Worm (Caenorhabditis elegans) whole organism, L4 larva: ENCODE measurements around the gene otpl-1.

ENCODE experiments used
- Y48G9A.11 ChIP-seq: fragments of 200-800 bp; sonication (Bioruptor generic); IDR thresholded peaks from 2 replicates; pipeline ENCODE4 v1.3.6; 2022; ENCODE audit warnings: missing genetic modification reagents, missing genetic modification characterization, missing compliant biosample characterization
- aha-1 ChIP-seq: fragments of 150-350 bp; peaks from one replicate; lab custom pipeline; 2014; ENCODE audit warnings: missing biosample characterization, missing genetic modification characterization
- arid-1 ChIP-seq: fragments of 200-800 bp; sonication (Bioruptor generic); conservative IDR thresholded peaks from 2 replicates; pipeline ENCODE4 v1.3.6; 2022; ENCODE audit warnings: missing genetic modification reagents, missing genetic modification characterization, missing compliant biosample characterization
- ceh-28 ChIP-seq: fragments of 150-350 bp; optimal IDR thresholded peaks from 2 replicates; lab custom pipeline; 2014; ENCODE audit warnings: missing biosample characterization, missing genetic modification reagents, missing genetic modification characterization
- ceh-32 ChIP-seq: sonication (generic microtip); optimal IDR thresholded peaks from 2 replicates; lab custom pipeline; 2016; ENCODE audit warnings: mild to moderate bottlenecking, missing genetic modification characterization, missing compliant biosample characterization; ENCODE audit not compliant: poor library complexity
- ceh-62 ChIP-seq: sonication (generic microtip); optimal IDR thresholded peaks from 2 replicates; lab custom pipeline; 2017; ENCODE audit warnings: missing biosample characterization, missing genetic modification characterization
- ctbp-1 ChIP-seq: fragments of 200-800 bp; sonication (Bioruptor generic); IDR thresholded peaks from 2 replicates; pipeline ENCODE4 v1.3.6; 2022; ENCODE audit warnings: missing genetic modification reagents, missing genetic modification characterization, missing compliant biosample characterization
- daf-16 ChIP-seq, 3 experiments: sonication (generic microtip); optimal IDR thresholded peaks; 2 replicates each; lab custom pipeline; 2016 to 2017; ENCODE audit warnings: missing genetic modification characterization in 3 of 3, missing genetic modification reagents in 3 of 3, mild to moderate bottlenecking in 2 of 3, missing compliant biosample characterization in 2 of 3, missing biosample characterization in 1 of 3, moderate library complexity in 1 of 3
- daf-19 ChIP-seq: fragments of 200-800 bp; sonication (Bioruptor generic); conservative IDR thresholded peaks from 2 replicates; pipeline ENCODE4 v1.3.6; 2022; ENCODE audit warnings: missing genetic modification characterization, missing compliant biosample characterization
- dve-1 ChIP-seq: sonication (generic microtip); optimal IDR thresholded peaks from 2 replicates; lab custom pipeline; 2017; ENCODE audit warnings: antibody characterized with exemption, mild to moderate bottlenecking, missing genetic modification characterization, missing compliant biosample characterization; ENCODE audit not compliant: insufficient read depth
- fos-1 ChIP-seq: fragments of 150-350 bp; optimal IDR thresholded peaks from 2 replicates; lab custom pipeline; 2014; ENCODE audit warnings: missing biosample characterization, missing genetic modification characterization
- hmg-1.1 ChIP-seq: fragments of 200-800 bp; sonication (Bioruptor generic); IDR thresholded peaks from 2 replicates; pipeline ENCODE4 v1.3.6; 2022; ENCODE audit warnings: missing genetic modification reagents, missing genetic modification characterization, missing compliant biosample characterization
- lin-29 ChIP-seq: fragments of 200-800 bp; sonication (Bioruptor generic); IDR thresholded peaks from 2 replicates; pipeline ENCODE4 v1.3.6; 2022; ENCODE audit warnings: missing genetic modification reagents, missing genetic modification characterization, missing compliant biosample characterization
- lin-38 ChIP-seq: fragments of 200-800 bp; sonication (Bioruptor generic); IDR thresholded peaks from 2 replicates; pipeline ENCODE4 v1.3.6; 2022; ENCODE audit warnings: missing genetic modification reagents, missing genetic modification characterization, missing compliant biosample characterization
- mep-1 ChIP-seq: fragments of 150-350 bp; sonication (generic microtip); optimal IDR thresholded peaks from 3 replicates; lab custom pipeline; 2014; ENCODE audit warnings: missing biosample characterization, missing genetic modification characterization
- nhr-10 ChIP-seq: fragments of 150-350 bp; optimal IDR thresholded peaks from 2 replicates; lab custom pipeline; 2014; ENCODE audit warnings: missing biosample characterization, missing genetic modification characterization
- nhr-42 ChIP-seq: fragments of 200-800 bp; sonication (Bioruptor generic); IDR thresholded peaks from 2 replicates; pipeline ENCODE4 v1.3.6; 2022; ENCODE audit warnings: missing genetic modification characterization, missing compliant biosample characterization
- nhr-77 ChIP-seq: fragments of 150-350 bp; optimal IDR thresholded peaks from 2 replicates; lab custom pipeline; 2014; ENCODE audit warnings: missing biosample characterization, missing genetic modification characterization
- php-3 ChIP-seq: fragments of 200-800 bp; sonication (Bioruptor generic); IDR thresholded peaks from 2 replicates; pipeline ENCODE4 v1.3.6; 2022; ENCODE audit warnings: missing genetic modification reagents, missing genetic modification characterization, missing compliant biosample characterization
- saeg-2 ChIP-seq: fragments of 200-800 bp; sonication (Bioruptor generic); IDR thresholded peaks from 2 replicates; pipeline ENCODE4 v1.3.6; 2022; ENCODE audit warnings: missing genetic modification reagents, missing genetic modification characterization, missing compliant biosample characterization
- sdz-12 ChIP-seq: fragments of 200-800 bp; sonication (Bioruptor generic); optimal IDR thresholded peaks from 2 replicates; lab custom pipeline; 2018; ENCODE audit warnings: mild to moderate bottlenecking, missing genetic modification characterization, missing compliant biosample characterization
- set-16 ChIP-seq: fragments of 200-800 bp; sonication (Bioruptor generic); IDR thresholded peaks from 2 replicates; pipeline ENCODE4 v1.3.6; 2022; ENCODE audit warnings: missing genetic modification reagents, missing genetic modification characterization, missing compliant biosample characterization
- tag-97 ChIP-seq: fragments of 200-800 bp; sonication (Bioruptor generic); IDR thresholded peaks from 2 replicates; pipeline ENCODE4 v1.3.6; 2022; ENCODE audit warnings: missing genetic modification characterization, missing compliant biosample characterization
- tra-1 ChIP-seq: fragments of 200-800 bp; sonication (Bioruptor generic); IDR thresholded peaks from 2 replicates; pipeline ENCODE4 v1.3.6; 2022; ENCODE audit warnings: missing genetic modification reagents, missing genetic modification characterization, missing compliant biosample characterization
- unc-130 ChIP-seq: sonication (generic microtip); optimal IDR thresholded peaks from 2 replicates; lab custom pipeline; 2016; ENCODE audit warnings: missing genetic modification reagents, missing genetic modification characterization, missing compliant biosample characterization
- unc-62 ChIP-seq, 3 experiments: fragments of 150-350 bp in 1 of 3; sonication (generic microtip); optimal IDR thresholded peaks in 2 of 3; peaks in 1 of 3; 1 replicate in 1 of 3; 2 replicates in 2 of 3; lab custom pipeline; 2014 to 2017; ENCODE audit warnings: missing biosample characterization in 3 of 3, missing genetic modification characterization in 3 of 3, missing genetic modification reagents in 3 of 3, missing genotype in 1 of 3
- zfp-3 ChIP-seq: fragments of 200-800 bp; sonication (Bioruptor generic); conservative IDR thresholded peaks from 2 replicates; pipeline ENCODE4 v1.3.6; 2022; ENCODE audit warnings: missing genetic modification reagents, missing genetic modification characterization, missing compliant biosample characterization
- ztf-11 ChIP-seq: fragments of 150-350 bp; optimal IDR thresholded peaks from 2 replicates; lab custom pipeline; 2014; ENCODE audit warnings: missing biosample characterization, missing genetic modification characterization

The otpl-1 gene

DNA sequence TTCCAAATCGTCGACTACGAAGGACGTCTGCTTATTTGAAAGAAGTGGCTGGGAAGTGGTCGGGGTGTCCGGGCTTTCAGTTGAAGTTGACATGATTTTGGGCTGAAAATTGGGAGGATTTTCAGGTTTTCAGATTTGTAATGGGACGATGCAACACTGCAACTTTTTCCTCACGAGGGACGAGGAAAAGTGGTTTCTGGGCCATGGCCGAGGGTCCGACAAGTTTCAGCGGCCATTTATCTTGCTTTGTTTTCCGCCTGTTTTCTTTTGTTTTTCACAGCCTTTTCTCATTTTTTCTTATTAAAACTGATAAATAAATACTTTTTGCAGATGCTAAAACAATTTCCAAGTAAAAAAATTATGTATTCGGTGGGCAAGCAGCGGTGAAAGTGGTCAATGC, 14.0 kb downstream of the otpl-1 start, which contains the start of gene blos-7:
blos-7 (minus strand) TSS at position 101 of the 400 bp plus-strand sequence.
- TF ChIP-seq set-16 (GFP tag; lab: Robert Waterston, UW), result 0 out of 2 replicates have a peak, but pooled peaks have one; percentile 14
- 0 out of 2 replicates have a peak, but pooled peaks have one; percentile 26 for TF ChIP-seq tra-1 (GFP tag; lab: Robert Waterston, UW)
- TF ChIP-seq, all 104 proteins: peak for 2; not testable (repeated sequence) for 102

DNA sequence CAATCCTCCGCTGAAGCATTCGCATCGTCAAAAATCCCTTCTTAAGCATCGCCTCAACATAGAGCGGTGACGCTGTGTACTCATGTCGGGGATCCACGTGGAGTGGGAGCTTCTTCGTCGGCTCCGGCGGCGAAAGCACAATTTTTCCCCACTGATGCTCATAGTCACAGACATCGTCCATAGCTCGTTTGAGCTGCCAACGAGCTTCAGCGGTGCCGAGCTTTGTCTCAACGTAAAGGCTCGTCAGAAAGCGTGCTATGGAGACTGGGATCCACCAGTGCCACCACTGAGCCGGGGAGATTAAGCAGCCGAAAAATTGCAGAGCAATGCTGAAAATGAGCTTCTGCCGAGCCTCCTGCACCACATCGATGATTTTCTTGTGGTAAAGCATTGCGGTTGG, 22.0 kb downstream of the otpl-1 start:
- TF ChIP-seq saeg-2 (no peak), php-3 (0 out of 2 replicates have a peak, but pooled peaks have one; percentile 22), set-16 (GFP tag; lab: Robert Waterston, UW) (peak; percentile 57), mep-1 (tag; lab: Kevin White, UChicago) (no peak), ceh-62 (tag; lab: Kevin White, UChicago) (no peak), daf-16 (GFP tag; optimal IDR thresholded peaks at IDR 0.05; lab: Kevin White, UChicago) (no peak), daf-16 (tag; optimal IDR thresholded peaks at IDR 0.05; lab: Kevin White, UChicago) (no peak)

DNA sequence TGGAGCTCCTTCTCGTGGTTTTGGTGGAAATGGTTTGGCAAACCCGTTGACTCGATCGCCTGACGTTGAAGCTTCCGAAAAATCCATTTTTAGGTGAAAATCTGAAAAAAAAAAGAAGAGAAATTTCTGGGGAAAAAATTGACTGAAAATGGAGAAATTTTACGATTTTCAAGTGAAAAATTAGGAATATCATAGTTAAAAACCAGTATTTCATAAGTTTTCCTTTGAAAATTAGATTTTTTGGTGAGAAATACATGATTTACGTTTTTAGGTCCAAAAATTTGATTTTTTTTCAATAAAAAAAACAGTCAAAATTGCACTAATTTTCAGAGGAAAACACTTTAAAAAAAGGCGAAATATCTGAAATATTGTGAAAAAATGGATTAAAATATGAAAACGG, 24.7 kb downstream of the otpl-1 start, which contains the start of gene taf-2:
taf-2 (minus strand) TSS at position 101 of the 400 bp plus-strand sequence.
- TF ChIP-seq aha-1 (tag; lab: Kevin White, UChicago) (peak; percentile 12), saeg-2 (no peak)

DNA sequence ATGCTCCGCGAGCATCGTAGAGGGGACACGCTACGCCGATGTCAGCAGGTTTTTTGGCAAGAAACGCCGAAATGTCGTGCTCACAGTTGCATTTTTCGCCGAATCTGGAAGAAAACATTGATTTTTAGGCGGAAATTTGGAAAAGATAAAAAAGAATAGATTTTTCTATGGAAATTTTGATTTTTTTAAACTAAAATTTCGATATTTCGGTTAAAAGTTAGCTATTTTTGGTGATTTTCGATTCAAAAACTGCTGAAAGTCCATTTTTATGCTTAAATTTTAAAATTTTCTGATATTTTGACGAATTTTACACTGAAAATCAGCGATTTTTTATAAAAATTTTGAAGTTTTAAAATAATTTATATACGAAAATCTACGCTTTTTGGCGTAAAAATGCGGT, 28.6 kb downstream of the otpl-1 start:
- no peak for TF ChIP-seq fos-1 (tag; lab: Kevin White, UChicago)
- TF ChIP-seq daf-19 (GFP tag; lab: Robert Waterston, UW), result no peak
- peak in 1 of 2 experiments; percentile 97 for TF ChIP-seq unc-62 (GFP tag; optimal IDR thresholded peaks at IDR 0.05 in 1 of 2; lab: Kevin White, UChicago)
- no peak for TF ChIP-seq unc-62 (tag; optimal IDR thresholded peaks at IDR 0.05; lab: Kevin White, UChicago)

DNA sequence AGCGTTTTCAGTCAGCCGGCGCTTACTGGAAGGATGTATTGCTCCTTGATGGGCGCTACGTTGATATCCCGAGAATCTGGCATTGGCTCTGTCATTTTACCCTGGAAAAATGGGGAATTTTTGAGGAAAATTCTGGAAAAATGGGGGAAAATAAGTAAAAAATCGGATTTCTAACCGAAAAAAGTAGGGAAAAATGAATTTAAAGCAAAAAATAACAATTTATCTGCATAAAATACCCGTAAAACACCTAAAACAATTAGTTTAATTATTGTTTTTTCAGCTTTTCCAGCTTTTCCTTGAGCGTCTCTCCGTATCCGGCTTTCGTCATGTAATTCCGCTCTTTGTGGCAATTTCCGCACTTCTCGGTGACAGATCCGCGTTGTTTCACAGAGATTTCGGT, 29.7 kb downstream of the otpl-1 start, which contains the start of gene Y37E11B.5:
Y37E11B.5 (minus strand) TSS at position 101 of the 400 bp plus-strand sequence.
- TF ChIP-seq hmg-1.1 (no peak), unc-130 (GFP tag; lab: Kevin White, UChicago) (no peak), unc-62 (GFP tag; optimal IDR thresholded peaks at IDR 0.05 in 1 of 2; lab: Kevin White, UChicago) (no peak), unc-62 (tag; optimal IDR thresholded peaks at IDR 0.05; lab: Kevin White, UChicago) (no peak), ctbp-1 (GFP tag; lab: Robert Waterston, UW) (no peak), nhr-10 (no peak), Y48G9A.11 (GFP tag; lab: Robert Waterston, UW) (no peak), daf-19 (GFP tag; lab: Robert Waterston, UW) (no peak), zfp-3 (no peak), nhr-42 (GFP tag; lab: Robert Waterston, UW) (no peak), lin-29 (GFP tag; lab: Robert Waterston, UW) (no peak), sdz-12 (no peak), tag-97 (GFP tag; lab: Robert Waterston, UW) (no peak), ceh-28 (tag; lab: Kevin White, UChicago) (no peak), dve-1 (tag; lab: Kevin White, UChicago) (no peak), ztf-11 (tag; lab: Kevin White, UChicago) (no peak), nhr-77 (no peak), ceh-32 (tag; lab: Kevin White, UChicago) (no peak), arid-1 (GFP tag; lab: Robert Waterston, UW) (no peak)

DNA sequence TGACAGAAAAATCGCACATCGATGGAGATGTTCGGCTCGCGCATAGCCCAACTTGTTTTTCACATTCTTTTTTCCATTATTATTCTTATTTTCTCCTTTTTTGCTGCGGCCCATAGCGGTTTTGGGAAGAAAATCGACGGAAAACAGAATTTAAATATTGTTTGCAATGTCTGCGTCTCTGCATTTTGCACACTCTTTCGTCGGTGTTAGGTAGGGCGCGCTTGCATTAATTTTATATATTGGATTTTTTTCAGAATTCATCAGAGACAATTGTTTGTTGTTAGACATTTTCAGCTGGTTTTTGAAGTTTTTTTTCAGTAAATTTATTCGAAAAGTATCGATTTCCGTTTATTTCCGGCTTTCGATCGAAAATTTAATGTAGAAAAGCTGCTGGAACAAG, 30.3 kb downstream of the otpl-1 start, which contains the start of gene Y37E11B.6:
Y37E11B.6 (minus strand) TSS at position 181 of the 400 bp plus-strand sequence.
- TF ChIP-seq lin-38 (peak; percentile 79), hmg-1.1 (no peak)
